Fruit fly (Drosophila melanogaster): Measurements from ENCODE around the gene NTPase.
A peak's percentile ranks its signal among the peaks of the same experiment; 100 is the strongest.

The NTPase gene

dm6 chr2L:2874542-2875194 is 11.0 kb downstream of the NTPase start, which contains the start of gene CG8814 (continued):
- TF ChIP-seq seq (GFP tag; IDR thresholded peaks at IDR 0.05) (no peak), Rx (GFP tag; IDR thresholded peaks at IDR 0.05) (0 out of 2 replicates have a peak, but pooled peaks have one; percentile 43), D (optimal IDR thresholded peaks at IDR 0.05) (no peak), D (GFP tag; optimal IDR thresholded peaks at IDR 0.05) (peak; percentile 40), CG14014 (GFP tag; IDR thresholded peaks at IDR 0.05) (peak; percentile 70), so (GFP tag; IDR thresholded peaks at IDR 0.05) (peak; percentile 62; the same call in 1 of the 3 replicates), ranshi (GFP tag; IDR thresholded peaks at IDR 0.05) (peak; percentile 65; the same call in 1 of the 2 replicates), CG7928 (GFP tag; optimal IDR thresholded peaks at IDR 0.05) (peak; percentile 90), fd64A (GFP tag; optimal IDR thresholded peaks at IDR 0.05) (no peak), CG3407 (GFP tag; optimal IDR thresholded peaks at IDR 0.05) (peak; percentile 23), CG17912 (GFP tag; optimal IDR thresholded peaks at IDR 0.05) (no peak), Lim3 (GFP tag; IDR thresholded peaks at IDR 0.05) (no peak), CG15479 (GFP tag; optimal IDR thresholded peaks at IDR 0.05) (no peak), CG7745 (tag; optimal IDR thresholded peaks at IDR 0.05) (no peak), Poxn (GFP tag; IDR thresholded peaks at IDR 0.05) (no peak), dmrt99B (tag; optimal IDR thresholded peaks at IDR 0.05) (peak; percentile 31), CG14710 (tag; optimal IDR thresholded peaks at IDR 0.05) (peak; percentile 86), da (GFP tag; optimal IDR thresholded peaks at IDR 0.05) (no peak), CG6813 (GFP tag; optimal IDR thresholded peaks at IDR 0.05) (no peak), CG31441 (GFP tag; IDR thresholded peaks at IDR 0.05) (peak; percentile 75; the same call in 1 of the 2 replicates), CG1792 (GFP tag; optimal IDR thresholded peaks at IDR 0.05) (no peak), usp (GFP tag; optimal IDR thresholded peaks at IDR 0.05) (no peak), HLH3B (GFP tag; IDR thresholded peaks at IDR 0.05) (peak; percentile 32; the same call in 1 of the 2 replicates), her (GFP tag; optimal IDR thresholded peaks at IDR 0.05) (peak; percentile 21), br (optimal IDR thresholded peaks at IDR 0.05) (no peak), Drgx (GFP tag; IDR thresholded peaks at IDR 0.05) (peak; percentile 53), CG12391 (tag; optimal IDR thresholded peaks at IDR 0.05) (peak; percentile 83), CG3995 (GFP tag; optimal IDR thresholded peaks at IDR 0.05) (peak; percentile 62), Ptx1 (GFP tag; IDR thresholded peaks at IDR 0.05) (peak; percentile 79), CG6689 (GFP tag; IDR thresholded peaks at IDR 0.05) (peak; percentile 74), vnd (GFP tag; IDR thresholded peaks at IDR 0.05; ENCODE audit: partially characterized antibody) (peak; percentile 76), Rfx (GFP tag; IDR thresholded peaks at IDR 0.05) (peak; percentile 75), Hey (tag; optimal IDR thresholded peaks at IDR 0.05) (no peak), CG11247 (GFP tag; IDR thresholded peaks at IDR 0.05) (peak; percentile 63; the same call in 1 of the 2 replicates), CG6254 (GFP tag; optimal IDR thresholded peaks at IDR 0.05) (no peak), Usf (GFP tag; optimal IDR thresholded peaks at IDR 0.05) (peak; percentile 28), CG17802 (tag; optimal IDR thresholded peaks at IDR 0.05) (peak; percentile 19), Lhr (GFP tag; optimal IDR thresholded peaks at IDR 0.05) (peak; percentile 66), Jarid2 (GFP tag; optimal IDR thresholded peaks at IDR 0.05) (no peak), CG8944 (GFP tag; optimal IDR thresholded peaks at IDR 0.05) (peak; percentile 34), MESR4 (GFP tag; optimal IDR thresholded peaks at IDR 0.05) (peak; percentile 61), H15 (GFP tag; IDR thresholded peaks at IDR 0.05) (0 out of 3 replicates have a peak, but pooled peaks have one; percentile 14), CG9876 (GFP tag; optimal IDR thresholded peaks at IDR 0.05) (peak; percentile 0), ham (GFP tag; IDR thresholded peaks at IDR 0.05) (no peak), CG3847 (GFP tag; IDR thresholded peaks at IDR 0.05) (peak; percentile 73), wor (GFP tag; IDR thresholded peaks at IDR 0.05) (peak; percentile 23; the same call in 1 of the 2 replicates), CG7372 (GFP tag; IDR thresholded peaks at IDR 0.05) (no peak; the same call in 1 of the 2 replicates), CG10565 (GFP tag; optimal IDR thresholded peaks at IDR 0.05) (no peak), CG18599 (GFP tag; optimal IDR thresholded peaks at IDR 0.05) (peak; percentile 74), CG5245 (GFP tag; optimal IDR thresholded peaks at IDR 0.05) (peak; percentile 18), NfI (GFP tag; optimal IDR thresholded peaks at IDR 0.05) (peak; percentile 66)

Data from whole organism, embryonic.